Fruit fly (Drosophila melanogaster): ENCODE measurements around the gene Vm34Ca.
"Not testable (repeated sequence)": the region's sequence is repeated elsewhere in the genome, so short reads cannot be mapped to it uniquely, and the experiment has no call there.

Gene Vm34Ca

DNA sequence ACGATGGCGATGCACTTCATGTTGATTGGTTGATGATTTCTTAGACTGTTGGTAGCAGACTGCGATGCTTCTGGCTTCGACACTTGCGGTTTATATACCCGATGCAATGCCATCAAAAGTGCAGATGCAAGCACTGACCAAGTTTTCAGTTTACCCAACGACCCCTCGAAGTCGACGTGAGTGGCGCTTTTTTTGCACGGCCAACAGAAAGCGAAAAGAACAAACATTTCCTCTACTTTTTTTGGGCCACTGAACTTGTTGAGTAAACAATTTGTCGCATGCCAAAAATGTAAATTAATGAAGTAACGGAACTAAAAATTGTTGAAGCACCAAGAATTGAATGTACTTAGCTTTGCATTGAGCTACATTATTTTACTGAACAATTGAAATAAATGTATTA lies at the start of gene Vm34Ca:
Vm34Ca (minus strand) TSS at position 66 of the 400 bp plus-strand sequence.
- TF ChIP-seq cic (GFP tag; optimal IDR thresholded peaks at IDR 0.05), result no peak
- TF ChIP-seq bab1 (GFP tag; optimal IDR thresholded peaks at IDR 0.05), result peak; percentile 49
- TF ChIP-seq CG7045 (GFP tag; optimal IDR thresholded peaks at IDR 0.05), result no peak
- peak; percentile 99 for TF ChIP-seq tj (GFP tag; optimal IDR thresholded peaks at IDR 0.05)
- no peak for TF ChIP-seq CG11617 (GFP tag; optimal IDR thresholded peaks at IDR 0.05)
- no peak for TF ChIP-seq Crg-1 (GFP tag; optimal IDR thresholded peaks at IDR 0.05)
- TF ChIP-seq CG33017 (tag; optimal IDR thresholded peaks at IDR 0.05), result no peak

DNA sequence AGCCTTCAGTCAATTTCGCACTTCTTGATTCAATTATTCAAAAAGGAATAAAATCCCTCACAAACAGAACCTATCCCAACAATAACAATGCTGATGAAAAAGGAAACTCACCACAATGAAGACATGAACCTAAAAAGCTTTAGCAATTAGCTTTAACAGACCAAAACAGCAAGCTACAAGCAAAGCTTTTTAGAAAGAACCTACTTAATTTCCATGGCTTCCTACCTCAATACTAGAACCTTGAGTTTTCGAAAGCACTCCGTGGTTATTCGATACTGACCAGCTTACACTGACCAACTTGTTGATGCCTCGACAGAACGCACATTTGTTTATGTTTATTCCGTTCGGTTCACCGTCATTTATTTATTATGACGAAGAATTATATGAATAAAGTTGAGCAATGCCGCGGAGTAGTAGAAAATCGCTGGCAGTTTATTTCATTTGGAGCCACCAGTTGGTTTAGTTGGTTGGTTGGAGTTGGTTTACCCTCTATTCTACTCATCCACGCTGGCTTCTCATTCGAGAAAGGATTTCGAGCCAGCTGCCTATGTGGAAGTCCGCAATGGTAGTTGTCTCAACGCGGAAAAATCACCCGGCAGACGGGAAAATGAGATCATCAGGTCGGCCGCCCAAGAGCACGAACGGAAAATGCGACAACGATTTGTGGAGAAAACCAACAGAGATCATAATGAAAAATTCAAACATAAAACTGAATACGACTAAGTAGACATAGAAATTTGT lies 47.7 kb upstream of the Vm34Ca start, which contains the start of gene CG42810:
CG42810 (plus strand) TSS at position 691 of the 741 bp plus-strand sequence.
- peak; percentile 17 for TF ChIP-seq bab1 (GFP tag; optimal IDR thresholded peaks at IDR 0.05)
- TF ChIP-seq CG7101 (tag; optimal IDR thresholded peaks at IDR 0.05), result no peak

dm6 chr2L:13457037-13457547 lies 45.7 kb upstream of the Vm34Ca start, which contains the start of gene CG42809:
TSS of gene CG42809 (plus strand) at chr2L:13457497.
- no peak for TF ChIP-seq tj (GFP tag; optimal IDR thresholded peaks at IDR 0.05)
- no peak for TF ChIP-seq Clk (GFP tag; optimal IDR thresholded peaks at IDR 0.05)
- no peak for TF ChIP-seq CG33017 (tag; optimal IDR thresholded peaks at IDR 0.05)
- TF ChIP-seq CG7045 (GFP tag; optimal IDR thresholded peaks at IDR 0.05), result no peak
- no peak for TF ChIP-seq bab1 (GFP tag; optimal IDR thresholded peaks at IDR 0.05)

DNA sequence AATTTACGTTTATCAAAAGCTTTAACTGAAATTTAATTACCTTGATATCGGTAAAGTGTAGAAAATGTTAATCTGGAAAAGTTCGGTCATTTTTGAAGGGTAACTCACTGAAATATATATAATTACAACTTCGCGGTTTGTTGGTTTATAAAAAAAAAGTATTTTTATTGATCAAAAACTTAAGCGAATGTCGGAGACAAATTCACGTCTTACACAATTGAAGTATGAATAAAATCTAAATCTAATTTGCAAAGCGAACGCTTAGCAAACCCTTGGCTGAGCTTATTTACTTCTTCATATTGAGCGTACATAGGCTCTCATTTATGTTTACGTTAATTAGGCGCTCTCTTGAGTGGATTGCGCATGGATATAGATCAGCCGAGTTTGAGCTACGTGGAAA lies 38.0 kb upstream of the Vm34Ca start, which contains the start of gene Hsp60D:
Hsp60D (minus strand) TSS at position 101 of the 400 bp plus-strand sequence.
- not testable (repeated sequence) for TF ChIP-seq Hr96 (GFP tag; optimal IDR thresholded peaks at IDR 0.05); cic (GFP tag; optimal IDR thresholded peaks at IDR 0.05); CG33017 (tag; optimal IDR thresholded peaks at IDR 0.05)

- TF ChIP-seq ovo (GFP tag; optimal IDR thresholded peaks at IDR 0.05), result peak; percentile 59
- peak; percentile 14 for TF ChIP-seq Hr96 (GFP tag; optimal IDR thresholded peaks at IDR 0.05)
- peak; percentile 32 for TF ChIP-seq CG14711 (tag; optimal IDR thresholded peaks at IDR 0.05)
- no peak for TF ChIP-seq toe (GFP tag; optimal IDR thresholded peaks at IDR 0.05)
- no peak for TF ChIP-seq CG33017 (tag; optimal IDR thresholded peaks at IDR 0.05)
- TF ChIP-seq kay (GFP tag; ENCODE audit: borderline replicate concordance), result no peak
- no peak for TF ChIP-seq cic (GFP tag; optimal IDR thresholded peaks at IDR 0.05)
- peak; percentile 17 for TF ChIP-seq CG7101 (tag; optimal IDR thresholded peaks at IDR 0.05)
- TF ChIP-seq Mnt (GFP tag; optimal IDR thresholded peaks at IDR 0.05), result no peak
- TF ChIP-seq CG12768 (GFP tag; optimal IDR thresholded peaks at IDR 0.05), result peak; percentile 42
- TF ChIP-seq cnc (optimal IDR thresholded peaks at IDR 0.05), result no peak
- TF ChIP-seq Clk (GFP tag; optimal IDR thresholded peaks at IDR 0.05), result peak; percentile 2
- TF ChIP-seq CG11617 (GFP tag; optimal IDR thresholded peaks at IDR 0.05), result no peak
- TF ChIP-seq tj (GFP tag; optimal IDR thresholded peaks at IDR 0.05), result no peak
- TF ChIP-seq bab1 (GFP tag; optimal IDR thresholded peaks at IDR 0.05), result peak; percentile 29
- TF ChIP-seq pad (GFP tag; optimal IDR thresholded peaks at IDR 0.05), result peak; percentile 41
- peak; percentile 16 for TF ChIP-seq CG7045 (GFP tag; optimal IDR thresholded peaks at IDR 0.05)
- no peak for TF ChIP-seq Crg-1 (GFP tag; optimal IDR thresholded peaks at IDR 0.05)
- TF ChIP-seq CG1620 (GFP tag; optimal IDR thresholded peaks at IDR 0.05), result peak; percentile 44
- no peak for TF ChIP-seq CG5204 (GFP tag; optimal IDR thresholded peaks at IDR 0.05)
These were observed 33.9 kb upstream of the Vm34Ca start, which contains the start of gene Hacd2 for dm6 chr2L:13445249-13445846. TSS of gene Hacd2 (minus strand) at chr2L:13445651.

DNA sequence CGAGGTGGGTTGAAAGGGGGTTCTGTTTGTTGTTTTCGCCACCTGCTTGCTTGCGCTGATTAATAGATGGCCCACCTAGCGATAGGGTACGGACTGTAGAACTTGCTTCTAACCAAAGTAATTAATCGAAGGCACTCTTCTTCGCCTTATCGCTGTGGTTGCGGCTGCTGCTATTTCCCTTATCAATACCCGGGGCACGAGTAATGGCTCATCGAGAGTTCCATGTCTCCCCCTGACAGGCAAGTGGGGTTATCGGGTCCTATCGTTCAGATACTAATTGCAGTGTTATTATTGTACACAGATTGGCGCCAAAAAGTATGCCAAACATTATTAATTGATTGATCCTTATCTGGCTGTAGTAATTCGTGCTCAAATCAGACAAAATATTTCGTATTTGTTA lies 25.4 kb upstream of the Vm34Ca start:
- no peak for TF ChIP-seq Crg-1 (GFP tag; optimal IDR thresholded peaks at IDR 0.05)
- no peak for TF ChIP-seq Hr96 (GFP tag; optimal IDR thresholded peaks at IDR 0.05)
- TF ChIP-seq cic (GFP tag; optimal IDR thresholded peaks at IDR 0.05), result peak; percentile 25
- no peak for TF ChIP-seq tj (GFP tag; optimal IDR thresholded peaks at IDR 0.05)
- TF ChIP-seq CG7101 (tag; optimal IDR thresholded peaks at IDR 0.05), result no peak
- TF ChIP-seq bab1 (GFP tag; optimal IDR thresholded peaks at IDR 0.05), result no peak
- no peak for TF ChIP-seq ovo (GFP tag; optimal IDR thresholded peaks at IDR 0.05)
- peak; percentile 83 for TF ChIP-seq kay (GFP tag; ENCODE audit: borderline replicate concordance)
- peak; percentile 30 for TF ChIP-seq Mnt (GFP tag; optimal IDR thresholded peaks at IDR 0.05)
